Fruit fly (Drosophila melanogaster) whole organism, embryonic: ENCODE results near the gene Ndae1.

Experiments
- ATbp ChIP-seq: fragments of 200-800 bp; sonication (Bioruptor generic); optimal IDR thresholded peaks from 2 replicates; lab custom pipeline; 2017; ENCODE audit warnings: missing biosample characterization, mild to moderate bottlenecking, missing genetic modification characterization, missing genetic modification reagents
- Antp ChIP-seq: fragments of 200-800 bp; sonication (Bioruptor generic); optimal IDR thresholded peaks from 3 replicates; lab custom pipeline; 2016; ENCODE audit warnings: missing biosample characterization, missing genetic modification characterization
- C15 ChIP-seq: fragments of 200-800 bp; sonication (Bioruptor generic); IDR thresholded peaks from 3 replicates; pipeline ENCODE4 v1.3.6; 2022; ENCODE audit warnings: missing biosample characterization, missing genetic modification characterization
- CG10565 ChIP-seq: fragments of 200-800 bp; sonication (Bioruptor generic); optimal IDR thresholded peaks from 3 replicates; lab custom pipeline; 2016; ENCODE audit warnings: missing biosample characterization, mild to moderate bottlenecking, missing genetic modification characterization
- CG11560 ChIP-seq: fragments of 200-800 bp; sonication (Bioruptor generic); IDR thresholded peaks from 3 replicates; pipeline ENCODE4 v1.3.6; 2022; ENCODE audit warnings: missing biosample characterization, missing genetic modification characterization
- CG1233 ChIP-seq: fragments of 200-800 bp; sonication (Bioruptor generic); optimal IDR thresholded peaks from 4 replicates; lab custom pipeline; 2018; ENCODE audit warnings: missing biosample characterization, mild to moderate bottlenecking, missing genetic modification characterization
- CG14050 ChIP-seq: fragments of 200-800 bp; sonication (Bioruptor generic); IDR thresholded peaks from 3 replicates; pipeline ENCODE4 v1.3.6; 2022; ENCODE audit warnings: missing biosample characterization, missing genetic modification characterization
- CG17361 ChIP-seq: fragments of 200-800 bp; sonication (Bioruptor generic); IDR thresholded peaks from 3 replicates; pipeline ENCODE4 v1.3.6; 2022; ENCODE audit warnings: missing biosample characterization, missing genetic modification characterization
- CG17568 ChIP-seq: fragments of 200-800 bp; sonication (Bioruptor generic); optimal IDR thresholded peaks from 2 replicates; lab custom pipeline; 2018; ENCODE audit warnings: missing biosample characterization, mild to moderate bottlenecking, missing genetic modification characterization, moderate library complexity
- CG17612 ChIP-seq: fragments of 200-800 bp; sonication (Bioruptor generic); IDR thresholded peaks from 2 replicates; pipeline ENCODE4 v1.3.6; 2022; ENCODE audit warnings: missing biosample characterization, missing genetic modification characterization
- CG17912 ChIP-seq: fragments of 200-800 bp; sonication (Bioruptor generic); optimal IDR thresholded peaks from 2 replicates; lab custom pipeline; 2018; ENCODE audit warnings: missing biosample characterization, mild to moderate bottlenecking, missing genetic modification characterization
- CG18476 ChIP-seq: fragments of 200-800 bp; sonication (Bioruptor generic); optimal IDR thresholded peaks from 2 replicates; lab custom pipeline; 2016; ENCODE audit warnings: missing biosample characterization, mild to moderate bottlenecking, missing genetic modification characterization
- CG2116 ChIP-seq: fragments of 200-800 bp; sonication (Bioruptor generic); optimal IDR thresholded peaks from 3 replicates; lab custom pipeline; 2018; ENCODE audit warnings: missing biosample characterization, mild to moderate bottlenecking, missing genetic modification characterization
- CG30403 ChIP-seq: fragments of 200-800 bp; sonication (Bioruptor generic); optimal IDR thresholded peaks from 3 replicates; lab custom pipeline; 2016; ENCODE audit warnings: missing biosample characterization, missing genetic modification characterization
- CG30431 ChIP-seq: fragments of 200-800 bp; sonication (Bioruptor generic); optimal IDR thresholded peaks from 2 replicates; lab custom pipeline; 2017; ENCODE audit warnings: missing biosample characterization, missing genetic modification characterization
- CG32767 ChIP-seq: fragments of 200-800 bp; sonication (Bioruptor generic); IDR thresholded peaks from 2 replicates; pipeline ENCODE4 v1.3.6; 2022; ENCODE audit warnings: missing biosample characterization, missing genetic modification characterization
- CG34422 ChIP-seq: fragments of 200-800 bp; sonication (Bioruptor generic); IDR thresholded peaks from 3 replicates; pipeline ENCODE4 v1.3.6; 2022; ENCODE audit warnings: missing biosample characterization, missing genetic modification characterization
- CG5245 ChIP-seq: fragments of 200-800 bp; sonication (Bioruptor generic); optimal IDR thresholded peaks from 3 replicates; lab custom pipeline; 2016; ENCODE audit warnings: missing biosample characterization, missing genetic modification characterization
- CG7745 ChIP-seq: fragments of 200-800 bp; sonication (Bioruptor generic); optimal IDR thresholded peaks from 2 replicates; lab custom pipeline; 2018; ENCODE audit warnings: missing biosample characterization, mild to moderate bottlenecking, missing genetic modification characterization, moderate library complexity
- CG7786 ChIP-seq: fragments of 200-800 bp; sonication (Bioruptor generic); optimal IDR thresholded peaks from 2 replicates; lab custom pipeline; 2016; ENCODE audit warnings: missing biosample characterization, missing genetic modification characterization
- CG7928 ChIP-seq: fragments of 200-800 bp; sonication (Bioruptor generic); optimal IDR thresholded peaks from 2 replicates; lab custom pipeline; 2017; ENCODE audit warnings: missing biosample characterization, mild to moderate bottlenecking, missing genetic modification characterization
- CG7963 ChIP-seq: fragments of 200-800 bp; sonication (Bioruptor generic); IDR thresholded peaks from 3 replicates; pipeline ENCODE4 v1.3.6; 2022; ENCODE audit warnings: missing biosample characterization, missing genetic modification characterization; ENCODE audit not compliant: partially characterized antibody
- CG8089 ChIP-seq: fragments of 200-800 bp; sonication (Bioruptor generic); optimal IDR thresholded peaks from 3 replicates; lab custom pipeline; 2016; ENCODE audit warnings: missing biosample characterization, missing genetic modification characterization
- CHES-1-like ChIP-seq: fragments of 200-800 bp; sonication (Bioruptor generic); optimal IDR thresholded peaks from 2 replicates; lab custom pipeline; 2016; ENCODE audit warnings: missing biosample characterization, missing genetic modification characterization
- Chrac-16 ChIP-seq: fragments of 200-800 bp; sonication (Bioruptor generic); optimal IDR thresholded peaks from 3 replicates; lab custom pipeline; 2016; ENCODE audit warnings: missing biosample characterization, missing genetic modification characterization
- CoRest ChIP-seq: fragments of 200-800 bp; sonication (Bioruptor generic); optimal IDR thresholded peaks from 3 replicates; lab custom pipeline; 2018; ENCODE audit warnings: missing biosample characterization, mild to moderate bottlenecking, missing genetic modification characterization, moderate library complexity
- D19B ChIP-seq: fragments of 200-800 bp; sonication (Bioruptor generic); optimal IDR thresholded peaks from 2 replicates; lab custom pipeline; 2017; ENCODE audit warnings: missing biosample characterization, mild to moderate bottlenecking, missing genetic modification characterization
- Dad ChIP-seq: fragments of 200-800 bp; sonication (Bioruptor generic); optimal IDR thresholded peaks from 3 replicates; lab custom pipeline; 2016; ENCODE audit warnings: missing biosample characterization, missing genetic modification characterization
- Doc3 ChIP-seq: fragments of 200-800 bp; sonication (Bioruptor generic); IDR thresholded peaks from 3 replicates; pipeline ENCODE4 v1.3.6; 2022; ENCODE audit warnings: missing biosample characterization, missing genetic modification characterization; ENCODE audit not compliant: partially characterized antibody
- HLHmδ ChIP-seq: fragments of 200-800 bp; sonication (Bioruptor generic); optimal IDR thresholded peaks from 2 replicates; lab custom pipeline; 2018; ENCODE audit warnings: missing biosample characterization, mild to moderate bottlenecking, missing genetic modification characterization, moderate library complexity
- Lpt ChIP-seq: fragments of >200 bp; optimal IDR thresholded peaks from 2 replicates; lab custom pipeline; 2018; ENCODE audit warnings: missing biosample characterization, missing genetic modification characterization
- MTF-1 ChIP-seq: fragments of 200-800 bp; sonication (Bioruptor generic); optimal IDR thresholded peaks from 2 replicates; lab custom pipeline; 2018; ENCODE audit warnings: missing biosample characterization, mild to moderate bottlenecking, missing genetic modification characterization, borderline replicate concordance
- Max ChIP-seq: fragments of 200-800 bp; sonication (Bioruptor generic); optimal IDR thresholded peaks from 2 replicates; lab custom pipeline; 2016; ENCODE audit warnings: missing biosample characterization, mild to moderate bottlenecking, missing genetic modification characterization
- Mrtf ChIP-seq: fragments of 200-800 bp; sonication (Bioruptor generic); IDR thresholded peaks from 3 replicates; pipeline ENCODE4 v1.3.6; 2022; ENCODE audit warnings: missing biosample characterization, missing genetic modification characterization
- Spps ChIP-seq: fragments of 200-800 bp; sonication (Bioruptor generic); optimal IDR thresholded peaks from 2 replicates; lab custom pipeline; 2018; ENCODE audit warnings: missing biosample characterization, mild to moderate bottlenecking, missing genetic modification characterization
- Usf ChIP-seq: fragments of 200-800 bp; sonication (Bioruptor generic); optimal IDR thresholded peaks from 2 replicates; lab custom pipeline; 2017; ENCODE audit warnings: missing genotype, missing biosample characterization, missing genetic modification characterization
- Vsx1 ChIP-seq: fragments of 200-800 bp; sonication (Bioruptor generic); optimal IDR thresholded peaks from 2 replicates; lab custom pipeline; 2017; ENCODE audit warnings: missing biosample characterization, mild to moderate bottlenecking, missing genetic modification characterization, missing genetic modification reagents
- ash1 ChIP-seq: fragments of 200-800 bp; sonication (Bioruptor generic); optimal IDR thresholded peaks from 2 replicates; lab custom pipeline; 2018; ENCODE audit warnings: missing biosample characterization, mild to moderate bottlenecking, missing genetic modification characterization
- bbx ChIP-seq: fragments of 200-800 bp; sonication (Bioruptor generic); IDR thresholded peaks from 2 replicates; pipeline ENCODE4 v1.3.6; 2022; ENCODE audit warnings: missing biosample characterization, missing genetic modification characterization; ENCODE audit not compliant: partially characterized antibody
- bowl ChIP-seq: fragments of 200-800 bp; sonication (Bioruptor generic); IDR thresholded peaks from 2 replicates; pipeline ENCODE4 v1.3.6; 2022; ENCODE audit warnings: missing biosample characterization, missing genetic modification characterization
- br ChIP-seq: fragments of >200 bp; optimal IDR thresholded peaks from 2 replicates; lab custom pipeline; 2017
- cas ChIP-seq: fragments of 200-800 bp; sonication (Bioruptor generic); IDR thresholded peaks from 2 replicates; pipeline ENCODE4 v1.3.6; 2022; ENCODE audit warnings: missing biosample characterization, missing genetic modification characterization
- crp ChIP-seq, 2 experiments: fragments of 200-800 bp; sonication (Bioruptor generic); optimal IDR thresholded peaks; 2 replicates in 1 of 2; 3 replicates in 1 of 2; lab custom pipeline; 2017; ENCODE audit warnings: missing biosample characterization in 2 of 2, missing genetic modification characterization in 2 of 2, mild to moderate bottlenecking in 1 of 2, moderate library complexity in 1 of 2
- fu2 ChIP-seq: fragments of 200-800 bp; sonication (Bioruptor generic); optimal IDR thresholded peaks from 2 replicates; lab custom pipeline; 2016; ENCODE audit warnings: missing biosample characterization, missing genetic modification characterization
- hbn ChIP-seq: fragments of 200-800 bp; sonication (Bioruptor generic); IDR thresholded peaks from 2 replicates; pipeline ENCODE4 v1.3.6; 2022; ENCODE audit warnings: missing biosample characterization, missing genetic modification characterization; ENCODE audit not compliant: partially characterized antibody
- org-1 ChIP-seq: fragments of 200-800 bp; sonication (Bioruptor generic); optimal IDR thresholded peaks from 2 replicates; lab custom pipeline; 2017; ENCODE audit warnings: missing biosample characterization, missing genetic modification characterization
- otp ChIP-seq: fragments of 200-800 bp; sonication (Bioruptor generic); IDR thresholded peaks from 3 replicates; pipeline ENCODE4, ENCODE4 v1.3.6; 2022; ENCODE audit warnings: missing biosample characterization, missing genetic modification characterization
- p53 ChIP-seq: fragments of 200-800 bp; sonication (Bioruptor generic); optimal IDR thresholded peaks from 2 replicates; lab custom pipeline; 2016; ENCODE audit warnings: missing biosample characterization, missing genetic modification characterization
- pzg ChIP-seq: fragments of 200-800 bp; sonication (Bioruptor generic); optimal IDR thresholded peaks from 3 replicates; lab custom pipeline; 2018; ENCODE audit warnings: missing biosample characterization, mild to moderate bottlenecking, missing genetic modification characterization, moderate library complexity
- ttk ChIP-seq: fragments of 200-800 bp; sonication (Bioruptor generic); IDR thresholded peaks from 2 replicates; pipeline ENCODE4 v2.1.2; 2022; ENCODE audit warnings: missing biosample characterization, missing genetic modification characterization
- yki ChIP-seq: fragments of >200 bp; optimal IDR thresholded peaks from 3 replicates; lab custom pipeline; 2018
- zen ChIP-seq: fragments of 200-800 bp; sonication (Bioruptor generic); optimal IDR thresholded peaks from 3 replicates; lab custom pipeline; 2018; ENCODE audit warnings: missing biosample characterization, mild to moderate bottlenecking, missing genetic modification characterization, moderate library complexity
- zfh1 ChIP-seq: fragments of 200-800 bp; sonication (Bioruptor generic); IDR thresholded peaks from 3 replicates; pipeline ENCODE4 v1.3.6; 2022; ENCODE audit warnings: missing biosample characterization, missing genetic modification characterization

Ndae1 gene

DNA sequence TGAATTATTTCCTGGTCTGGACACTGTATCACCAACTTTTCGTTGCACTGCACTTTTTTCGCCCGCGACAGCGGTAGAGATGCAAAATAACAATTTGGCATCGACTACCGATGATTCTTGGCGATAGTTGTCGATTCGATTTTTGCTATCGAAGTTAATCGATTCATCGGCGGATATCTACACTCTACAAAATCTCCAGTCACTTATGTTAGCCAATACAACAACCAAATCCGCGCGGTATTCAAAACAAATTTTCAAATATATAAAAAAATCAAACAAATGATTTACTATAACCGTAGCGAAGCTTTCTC, 45.0 kb downstream of the Ndae1 start, which contains the start of gene CG4502 (continued):
- TF ChIP-seq org-1 (no peak), crp (GFP tag; optimal IDR thresholded peaks at IDR 0.05; lab: Kevin White, UChicago) (no peak), CG7745 (no peak), CG7963 (peak; percentile 99), CoRest (peak; percentile 63), CG8089 (no peak), C15 (GFP tag; lab: Robert Waterston, UW) (no peak), Vsx1 (GFP tag; lab: Kevin White, UChicago) (no peak), ttk (GFP tag; lab: Robert Waterston, UW) (no peak), CG30431 (no peak), CG17568 (GFP tag; lab: Kevin White, UChicago) (no peak), bowl (GFP tag; lab: Robert Waterston, UW) (no peak), CG11560 (peak; percentile 76; the same call in 2 of the 3 replicates), hbn (GFP tag; lab: Robert Waterston, UW) (peak; percentile 100), CG30403 (no peak), pzg (GFP tag; lab: Kevin White, UChicago) (peak; percentile 97), Doc3 (GFP tag; lab: Robert Waterston, UW) (peak; percentile 99), Antp (GFP tag; lab: Kevin White, UChicago) (peak; percentile 38), CG7786 (GFP tag; lab: Kevin White, UChicago) (no peak), zfh1 (GFP tag; lab: Robert Waterston, UW) (0 out of 3 replicates have a peak, but pooled peaks have one; percentile 33), CG14050 (GFP tag; lab: Robert Waterston, UW) (no peak; the same call in 2 of the 3 replicates), br (lab: Kevin White, UChicago) (no peak), yki (lab: Kevin White, UChicago) (no peak), CG7928 (peak; percentile 20), Mrtf (no peak), CG1233 (no peak), HLHmδ (GFP tag; lab: Kevin White, UChicago) (no peak), CG17612 (GFP tag; lab: Robert Waterston, UW) (no peak), D19B (no peak), bbx (GFP tag; lab: Robert Waterston, UW) (peak; percentile 100), CG5245 (GFP tag; lab: Kevin White, UChicago) (no peak), Dad (peak; percentile 13), MTF-1 (GFP tag; lab: Kevin White, UChicago) (no peak), CG34422 (no peak), Spps (tag; lab: Kevin White, UChicago) (no peak), Usf (GFP tag; lab: Kevin White, UChicago) (no peak), CHES-1-like (GFP tag; lab: Kevin White, UChicago) (peak; percentile 50), CG32767 (no peak), CG18476 (no peak), ash1 (GFP tag; lab: Kevin White, UChicago) (no peak), zen (peak; percentile 36), Chrac-16 (GFP tag; lab: Kevin White, UChicago) (no peak), otp (no peak), cas (GFP tag; lab: Robert Waterston, UW) (no peak), CG17361 (GFP tag; lab: Robert Waterston, UW) (no peak), CG2116 (GFP tag; lab: Kevin White, UChicago) (peak; percentile 84), fu2 (no peak), Lpt (no peak), CG10565 (GFP tag; lab: Kevin White, UChicago) (no peak), Max (GFP tag; lab: Kevin White, UChicago) (peak; percentile 11), ATbp (GFP tag; lab: Kevin White, UChicago) (no peak), CG17912 (GFP tag; lab: Kevin White, UChicago) (no peak), p53 (GFP tag; lab: Kevin White, UChicago) (peak; percentile 45)
